Worm (Caenorhabditis elegans): ENCODE results near the gene H43I07.4.

Gene H43I07.4

ce11 chrV:4218268-4218667 lies 2.3 kb downstream of the H43I07.4 start:
- no peak for TF ChIP-seq bed-3 (GFP tag; optimal IDR thresholded peaks at IDR 0.05)
- TF ChIP-seq pha-4 (tag; optimal IDR thresholded peaks at IDR 0.05), result no peak
- no peak for TF ChIP-seq lin-13 (tag; optimal IDR thresholded peaks at IDR 0.05)

- TF ChIP-seq ham-2 (GFP tag; optimal IDR thresholded peaks at IDR 0.05) (no peak), ztf-11 (tag; optimal IDR thresholded peaks at IDR 0.05) (no peak), elt-1 (tag; optimal IDR thresholded peaks at IDR 0.05; ENCODE audit: borderline replicate concordance, insufficient read depth) (no peak), sptf-1 (tag; optimal IDR thresholded peaks at IDR 0.05) (no peak), blmp-1 (tag; optimal IDR thresholded peaks at IDR 0.05) (no peak)
Observed at ce11 chrV:4219342-4219741, 3.4 kb downstream of the H43I07.4 start, which contains the start of gene nlp-9. nlp-9 (plus strand) TSS chrV:4219642.

ce11 chrV:4236118-4236517 lies 20.2 kb downstream of the H43I07.4 start, which contains the start of gene nlp-13:
nlp-13 (plus strand) TSS chrV:4236418.
- no peak for TF ChIP-seq tbx-8 (GFP tag; optimal IDR thresholded peaks at IDR 0.05)
- no peak for TF ChIP-seq ceh-39 (tag; optimal IDR thresholded peaks at IDR 0.05)
- no peak for TF ChIP-seq elt-3 (tag; optimal IDR thresholded peaks at IDR 0.05)
- TF ChIP-seq nhr-2 (tag; optimal IDR thresholded peaks at IDR 0.05), result no peak
- no peak for TF ChIP-seq nhr-12 (tag; optimal IDR thresholded peaks at IDR 0.05)
- TF ChIP-seq unc-39 (tag; optimal IDR thresholded peaks at IDR 0.05), result no peak
- TF ChIP-seq sptf-1 (tag; optimal IDR thresholded peaks at IDR 0.05), result no peak
- TF ChIP-seq pha-4 (tag; optimal IDR thresholded peaks at IDR 0.05), result no peak
- TF ChIP-seq ham-2 (GFP tag; optimal IDR thresholded peaks at IDR 0.05), result no peak
- no peak for TF ChIP-seq lsy-2 (tag; optimal IDR thresholded peaks at IDR 0.05)
- no peak for TF ChIP-seq elt-1 (tag; optimal IDR thresholded peaks at IDR 0.05; ENCODE audit: borderline replicate concordance, insufficient read depth)
- TF ChIP-seq nhr-28 (tag; optimal IDR thresholded peaks at IDR 0.05), result no peak
- no peak for TF ChIP-seq mls-2 (tag; optimal IDR thresholded peaks at IDR 0.05)
- no peak for TF ChIP-seq mab-5 (tag; optimal IDR thresholded peaks at IDR 0.05)
- no peak for TF ChIP-seq unc-120 (tag; optimal IDR thresholded peaks at IDR 0.05; ENCODE audit: poor library complexity, severe bottlenecking)
- no peak for TF ChIP-seq zip-8 (tag; optimal IDR thresholded peaks at IDR 0.05)
- no peak for TF ChIP-seq flh-1 (GFP tag; optimal IDR thresholded peaks at IDR 0.05)

ce11 chrV:4240292-4240691 lies 24.3 kb downstream of the H43I07.4 start, which contains the start of gene srh-204:
srh-204 (minus strand) TSS chrV:4240392.
- TF ChIP-seq ham-2 (GFP tag; optimal IDR thresholded peaks at IDR 0.05) (no peak), flh-1 (GFP tag; optimal IDR thresholded peaks at IDR 0.05) (no peak), lin-32 (GFP tag; optimal IDR thresholded peaks at IDR 0.05) (no peak), ztf-11 (tag; optimal IDR thresholded peaks at IDR 0.05) (no peak), snpc-4 (tag; optimal IDR thresholded peaks at IDR 0.05) (no peak), pha-4 (tag; optimal IDR thresholded peaks at IDR 0.05) (no peak), zip-8 (tag; optimal IDR thresholded peaks at IDR 0.05) (no peak), drap-1 (GFP tag; optimal IDR thresholded peaks at IDR 0.05) (no peak), mls-2 (tag; optimal IDR thresholded peaks at IDR 0.05) (no peak), nhr-237 (tag; optimal IDR thresholded peaks at IDR 0.05) (no peak), unc-120 (tag; optimal IDR thresholded peaks at IDR 0.05; ENCODE audit: poor library complexity, severe bottlenecking) (no peak), M03D4.4 (tag; optimal IDR thresholded peaks at IDR 0.05) (no peak), ceh-39 (tag; optimal IDR thresholded peaks at IDR 0.05) (no peak), elt-3 (tag; optimal IDR thresholded peaks at IDR 0.05) (no peak), lin-13 (tag; optimal IDR thresholded peaks at IDR 0.05) (no peak), hlh-1 (tag; optimal IDR thresholded peaks at IDR 0.05) (no peak), ceh-43 (GFP tag; optimal IDR thresholded peaks at IDR 0.05) (no peak), elt-1 (tag; optimal IDR thresholded peaks at IDR 0.05; ENCODE audit: borderline replicate concordance, insufficient read depth) (no peak)

ce11 chrV:4241555-4241954 lies 25.6 kb downstream of the H43I07.4 start:
- no peak for TF ChIP-seq cnd-1 (tag; optimal IDR thresholded peaks at IDR 0.05)
- TF ChIP-seq lin-32 (GFP tag; optimal IDR thresholded peaks at IDR 0.05), result no peak
- TF ChIP-seq sem-2 (GFP tag; optimal IDR thresholded peaks at IDR 0.05), result no peak
- TF ChIP-seq nhr-76 (tag; optimal IDR thresholded peaks at IDR 0.05), result no peak
- TF ChIP-seq ceh-39 (tag; optimal IDR thresholded peaks at IDR 0.05), result no peak
- no peak for TF ChIP-seq mab-5 (tag; optimal IDR thresholded peaks at IDR 0.05)
- TF ChIP-seq M03D4.4 (tag; optimal IDR thresholded peaks at IDR 0.05), result no peak
- no peak for TF ChIP-seq zip-8 (tag; optimal IDR thresholded peaks at IDR 0.05)
- no peak for TF ChIP-seq hlh-1 (tag; optimal IDR thresholded peaks at IDR 0.05)
